Worm (Caenorhabditis elegans): ENCODE results near the gene chil-1.

- TF ChIP-seq ham-2 (GFP tag; optimal IDR thresholded peaks at IDR 0.05) (no peak), unc-62 (GFP tag; optimal IDR thresholded peaks at IDR 0.05) (no peak), nhr-76 (tag; optimal IDR thresholded peaks at IDR 0.05) (no peak), sptf-1 (tag; optimal IDR thresholded peaks at IDR 0.05) (no peak), ces-1 (GFP tag; optimal IDR thresholded peaks at IDR 0.05) (no peak), mls-2 (tag; optimal IDR thresholded peaks at IDR 0.05) (no peak)
Observed at ce11 chrII:9833855-9834254, 32.4 kb downstream of the chil-1 start, which contains the start of gene ZK938.3.
